Worm (Caenorhabditis elegans): ENCODE data around the gene cwn-2.

DNA sequence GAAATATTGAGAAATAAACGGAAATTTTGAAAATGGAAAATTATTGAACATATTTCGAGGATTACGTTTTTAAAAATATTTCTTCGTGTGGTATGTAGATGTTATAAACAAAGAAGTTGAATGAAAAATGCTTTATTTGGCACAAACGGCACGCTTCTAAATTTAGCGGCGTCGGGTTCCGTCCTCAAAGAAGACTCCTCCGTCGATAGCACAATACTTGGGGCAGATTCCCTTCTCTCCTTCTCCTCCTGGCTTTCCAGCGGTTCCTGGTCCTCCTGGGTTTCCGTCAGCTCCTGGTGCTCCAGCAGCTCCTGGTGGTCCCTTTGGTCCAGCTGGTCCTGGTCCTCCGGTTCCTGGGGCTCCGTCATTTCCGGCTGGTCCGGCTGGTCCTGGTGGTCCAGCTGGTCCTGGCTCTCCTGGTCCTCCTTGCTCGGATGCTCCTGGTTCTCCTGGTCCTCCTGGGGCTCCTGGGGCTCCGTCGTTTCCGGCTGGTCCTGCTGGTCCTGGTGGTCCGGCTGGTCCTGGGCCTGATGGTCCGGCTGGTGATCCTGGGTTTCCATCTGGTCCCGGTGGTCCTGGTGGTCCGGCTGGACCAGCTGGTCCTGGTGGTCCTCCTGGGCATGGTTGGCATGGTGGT is 16.8 kb downstream of the cwn-2 start, which contains the start of gene W01B6.8:
- no peak for TF ChIP-seq ceh-16 (tag; optimal IDR thresholded peaks at IDR 0.05)
- TF ChIP-seq ama-1 (optimal IDR thresholded peaks at IDR 0.05): no peak
- TF ChIP-seq pha-4 (tag; optimal IDR thresholded peaks at IDR 0.05): no peak
- TF ChIP-seq ztf-11 (tag; optimal IDR thresholded peaks at IDR 0.05): no peak
- no peak for TF ChIP-seq ZK546.5 (tag; optimal IDR thresholded peaks at IDR 0.05)

All from whole organism, L3 larva.